Fruit fly (Drosophila melanogaster) Kc167 (cell line): ENCODE results near the gene eIF4A.

Source experiments
- Myc ChIP-seq: fragments of >200 bp; optimal IDR thresholded peaks from 2 replicates; lab custom pipeline; 2017; ENCODE audit warnings: missing external identifiers
- h ChIP-seq: fragments of >200 bp; optimal IDR thresholded peaks from 3 replicates; lab custom pipeline; 2018; ENCODE audit warnings: missing external identifiers
- insv ChIP-seq: fragments of >200 bp; optimal IDR thresholded peaks from 3 replicates; lab custom pipeline; 2018; ENCODE audit warnings: missing external identifiers
- psq ChIP-seq: fragments of >200 bp; optimal IDR thresholded peaks from 2 replicates; lab custom pipeline; 2017; ENCODE audit warnings: missing external identifiers
- ttk ChIP-seq: sonication (Bioruptor generic); optimal IDR thresholded peaks from 2 replicates; lab custom pipeline; 2017; ENCODE audit warnings: missing external identifiers

DNA sequence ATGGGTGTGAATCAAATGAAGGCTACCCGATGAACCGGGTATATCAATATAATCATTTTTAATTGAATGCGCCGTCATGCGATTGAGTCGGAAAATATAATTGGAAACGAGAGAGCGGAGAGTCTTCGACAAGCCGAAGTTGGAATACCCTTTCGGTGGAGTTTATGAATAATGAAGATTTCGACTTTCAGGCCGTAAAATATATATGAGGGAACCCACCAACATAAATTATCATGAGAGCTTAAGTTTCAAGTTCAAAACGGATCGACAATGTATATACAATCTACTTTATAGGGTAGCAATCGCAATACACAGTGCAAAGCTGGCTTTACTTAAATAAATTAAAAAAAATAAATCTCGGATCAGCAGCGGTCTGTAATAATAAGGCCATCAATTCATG is 50.3 kb downstream of the eIF4A start:
- no peak for TF ChIP-seq ttk
- TF ChIP-seq h (lab: Kevin White, UChicago) = no peak
- no peak for TF ChIP-seq psq (lab: Kevin White, UChicago)
- TF ChIP-seq insv (lab: Kevin White, UChicago) = no peak
- no peak for TF ChIP-seq Myc (lab: Kevin White, UChicago)
